Fruit fly (Drosophila melanogaster): ENCODE data around the gene CG4949.
A peak's percentile ranks its signal among the peaks of the same experiment; 100 is the strongest.

CG4949 gene

dm6 chrX:17111958-17112953 is 33.6 kb downstream of the CG4949 start:
- TF ChIP-seq svp (GFP tag) = peak; percentile 17
- no peak for TF ChIP-seq Ets21C (GFP tag; optimal IDR thresholded peaks at IDR 0.05)
- TF ChIP-seq Sox15 (GFP tag; optimal IDR thresholded peaks at IDR 0.05) = peak; percentile 16
- TF ChIP-seq Eip78C (GFP tag) = peak; percentile 64
- TF ChIP-seq CG31627 (GFP tag; optimal IDR thresholded peaks at IDR 0.05) = peak; percentile 14
- TF ChIP-seq CG11294 (GFP tag; IDR thresholded peaks at IDR 0.05) = 0 out of 2 replicates have a peak, but pooled peaks have one; percentile 15
- no peak for TF ChIP-seq CG16779 (tag; optimal IDR thresholded peaks at IDR 0.05)
- TF ChIP-seq CG3032 (tag; optimal IDR thresholded peaks at IDR 0.05) = peak; percentile 40
- peak; percentile 3 for TF ChIP-seq dac (GFP tag; optimal IDR thresholded peaks at IDR 0.05)
- TF ChIP-seq CG1621 (tag; optimal IDR thresholded peaks at IDR 0.05) = no peak
- peak; percentile 21 for TF ChIP-seq CG10669 (GFP tag; optimal IDR thresholded peaks at IDR 0.05)
- peak; percentile 39 for TF ChIP-seq CG3919 (GFP tag; optimal IDR thresholded peaks at IDR 0.05)
- no peak for TF ChIP-seq Gug (GFP tag; IDR thresholded peaks at IDR 0.05)
- TF ChIP-seq CG9139 (GFP tag; optimal IDR thresholded peaks at IDR 0.05) = no peak
- no peak for TF ChIP-seq Hr38 (GFP tag; optimal IDR thresholded peaks at IDR 0.05)
- TF ChIP-seq Blimp-1 (GFP tag; optimal IDR thresholded peaks at IDR 0.05) = no peak
- peak; percentile 48 for TF ChIP-seq CG6808 (GFP tag; optimal IDR thresholded peaks at IDR 0.05)
- TF ChIP-seq net (GFP tag; optimal IDR thresholded peaks at IDR 0.05) = peak; percentile 40
- TF ChIP-seq ss (GFP tag; optimal IDR thresholded peaks at IDR 0.05) = peak in 1 of 2 experiments; percentile 15
- TF ChIP-seq eg (GFP tag; IDR thresholded peaks at IDR 0.05) = 0 out of 3 replicates have a peak, but pooled peaks have one; percentile 14
- TF ChIP-seq CG11762 (GFP tag; optimal IDR thresholded peaks at IDR 0.05; ENCODE audit: insufficient read depth) = no peak
- peak; percentile 63 for TF ChIP-seq CG4318 (GFP tag; optimal IDR thresholded peaks at IDR 0.05)
- TF ChIP-seq Sox102F (GFP tag; optimal IDR thresholded peaks at IDR 0.05) = no peak
- TF ChIP-seq CG6792 (GFP tag; optimal IDR thresholded peaks at IDR 0.05) = peak; percentile 8
- no peak; the same call in 1 of the 2 replicates for TF ChIP-seq CG15336 (GFP tag; IDR thresholded peaks at IDR 0.05)
- no peak for TF ChIP-seq CG6854 (GFP tag; optimal IDR thresholded peaks at IDR 0.05)
- TF ChIP-seq cyc (GFP tag; optimal IDR thresholded peaks at IDR 0.05) = peak; percentile 30
- peak; percentile 33 for TF ChIP-seq CG6276 (GFP tag; optimal IDR thresholded peaks at IDR 0.05)
- TF ChIP-seq vri (GFP tag; optimal IDR thresholded peaks at IDR 0.05) = no peak
- no peak for TF ChIP-seq CG8632 (GFP tag; optimal IDR thresholded peaks at IDR 0.05)
- no peak for TF ChIP-seq CG7368 (GFP tag; optimal IDR thresholded peaks at IDR 0.05)
- peak; percentile 37 for TF ChIP-seq Smox (GFP tag; optimal IDR thresholded peaks at IDR 0.05)
- no peak for TF ChIP-seq dsx (GFP tag; optimal IDR thresholded peaks at IDR 0.05; ENCODE audit: poor library complexity, severe bottlenecking)
- no peak for TF ChIP-seq fd85E (GFP tag; optimal IDR thresholded peaks at IDR 0.05)
- peak; percentile 50 for TF ChIP-seq fd59A (GFP tag; optimal IDR thresholded peaks at IDR 0.05)
- peak; percentile 55 for TF ChIP-seq pdm3 (GFP tag; optimal IDR thresholded peaks at IDR 0.05)
- TF ChIP-seq CG32006 (GFP tag; optimal IDR thresholded peaks at IDR 0.05) = peak; percentile 76
- TF ChIP-seq OdsH (GFP tag; optimal IDR thresholded peaks at IDR 0.05) = peak; percentile 42
- no peak for TF ChIP-seq lz (GFP tag; optimal IDR thresholded peaks at IDR 0.05)
- TF ChIP-seq esn (GFP tag; optimal IDR thresholded peaks at IDR 0.05) = peak; percentile 45
- peak; percentile 47 for TF ChIP-seq Eip75B (GFP tag; optimal IDR thresholded peaks at IDR 0.05)
- no peak for TF ChIP-seq fkh (GFP tag; optimal IDR thresholded peaks at IDR 0.05)
- TF ChIP-seq Lpt (GFP tag; optimal IDR thresholded peaks at IDR 0.05) = peak; percentile 42
- TF ChIP-seq Eip93F (GFP tag; optimal IDR thresholded peaks at IDR 0.05) = no peak
- peak; percentile 30 for TF ChIP-seq Ets96B (tag; optimal IDR thresholded peaks at IDR 0.05)
- TF ChIP-seq CG34406 (GFP tag; optimal IDR thresholded peaks at IDR 0.05) = no peak
- TF ChIP-seq CG11902 (GFP tag; optimal IDR thresholded peaks at IDR 0.05) = peak; percentile 19
- TF ChIP-seq Sox14 (GFP tag; optimal IDR thresholded peaks at IDR 0.05) = no peak
- no peak for TF ChIP-seq CG8319 (GFP tag; optimal IDR thresholded peaks at IDR 0.05)
